ENCODE assay signal across 3 worm cellular contexts in the genomic region with DNA sequence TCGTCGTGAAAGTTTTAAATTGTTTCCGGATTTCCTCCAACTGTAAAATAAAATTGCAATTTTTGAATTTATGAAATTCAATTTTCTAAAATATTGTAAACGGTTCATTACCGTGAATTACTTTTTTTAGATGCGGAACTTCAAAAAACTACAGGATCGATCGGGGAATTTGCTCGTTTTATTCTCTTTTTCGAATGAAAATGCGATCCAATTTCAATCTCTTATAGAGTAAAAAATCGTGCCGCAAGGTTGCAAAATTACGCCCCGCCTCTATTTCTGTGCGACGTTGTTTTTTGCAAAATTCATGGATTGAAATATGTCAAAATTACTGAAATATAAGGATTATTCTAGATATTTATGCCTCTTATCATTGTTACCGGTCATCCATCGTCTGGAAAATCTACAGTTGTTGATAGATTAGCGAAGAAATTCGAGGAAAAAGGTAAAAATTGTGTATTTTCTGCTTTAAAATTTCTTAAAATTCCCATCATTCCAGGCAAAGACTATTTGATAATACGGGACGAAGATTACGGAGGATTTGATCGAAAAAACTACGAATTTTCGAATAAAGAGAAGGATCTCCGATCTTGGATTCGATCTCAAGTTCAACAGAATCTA.
TF ChIP-seq lines count a peak whose summit lies in the region.

Gene Y57G11C.43 (plus strand): TSS at position 224 of the 618 bp plus-strand sequence.

TF ChIP-seq in whole organism, L3 larva, 47 proteins besides CTCF, POLR2A, EP300 and RAD21:
- TF ChIP-seq aly-2 (tag; optimal IDR thresholded peaks at IDR 0.05; lab: Kevin White, UChicago) (no peak), ama-1 (optimal IDR thresholded peaks at IDR 0.05; lab: Kevin White, UChicago) (peak; percentile 43)
TF ChIP-seq in whole organism, L3 larva: peak in this region for 1.

TF ChIP-seq in whole organism, L4 larva, 104 proteins besides CTCF, POLR2A, EP300 and RAD21:
- no peak for TF ChIP-seq daf-16 (GFP tag; optimal IDR thresholded peaks at IDR 0.05; lab: Kevin White, UChicago)
- no peak for TF ChIP-seq daf-16 (tag; optimal IDR thresholded peaks at IDR 0.05; lab: Kevin White, UChicago)
- no peak for TF ChIP-seq Y48G9A.11 (GFP tag; IDR thresholded peaks at IDR 0.05; lab: Robert Waterston, UW)
- TF ChIP-seq snpc-4 (tag; optimal IDR thresholded peaks at IDR 0.05; lab: Kevin White, UChicago) = no peak
- TF ChIP-seq ceh-20 (GFP tag; IDR thresholded peaks at IDR 0.05; lab: Robert Waterston, UW) = no peak
- TF ChIP-seq mes-2 (tag; optimal IDR thresholded peaks at IDR 0.05; lab: Kevin White, UChicago; ENCODE audit: poor library complexity, severe bottlenecking) = peak; percentile 27
- TF ChIP-seq nhr-41 (GFP tag; IDR thresholded peaks at IDR 0.05; lab: Robert Waterston, UW) = no peak
- TF ChIP-seq F44E2.7 (GFP tag; IDR thresholded peaks at IDR 0.05; lab: Robert Waterston, UW) = no peak
- no peak for TF ChIP-seq set-16 (GFP tag; IDR thresholded peaks at IDR 0.05; lab: Robert Waterston, UW)
- peak; percentile 7 for TF ChIP-seq ama-1 (optimal IDR thresholded peaks at IDR 0.05; lab: Kevin White, UChicago)
- TF ChIP-seq vab-7 (GFP tag; IDR thresholded peaks at IDR 0.05; lab: Robert Waterston, UW) = no peak
- TF ChIP-seq aha-1 (tag; lab: Kevin White, UChicago) = peak; percentile 66
- no peak for TF ChIP-seq zip-2 (tag; optimal IDR thresholded peaks at IDR 0.05; lab: Kevin White, UChicago)
- TF ChIP-seq lin-38 (GFP tag; IDR thresholded peaks at IDR 0.05; lab: Robert Waterston, UW) = peak; percentile 66
- TF ChIP-seq mxl-2 (GFP tag; conservative IDR thresholded peaks at IDR 0.05; lab: Robert Waterston, UW) = no peak
- no peak for TF ChIP-seq lin-39 (tag; optimal IDR thresholded peaks at IDR 0.05; lab: Kevin White, UChicago)
- TF ChIP-seq dve-1 (tag; optimal IDR thresholded peaks at IDR 0.05; lab: Kevin White, UChicago; ENCODE audit: insufficient read depth) = peak; percentile 14
- TF ChIP-seq zfp-2 (tag; optimal IDR thresholded peaks at IDR 0.05; lab: Kevin White, UChicago) = no peak
- TF ChIP-seq snpc-1.2 (GFP tag; IDR thresholded peaks at IDR 0.05; lab: Robert Waterston, UW) = peak; percentile 83
- no peak for TF ChIP-seq arid-1 (GFP tag; conservative IDR thresholded peaks at IDR 0.05; lab: Robert Waterston, UW)
- TF ChIP-seq pha-4 (GFP tag; IDR thresholded peaks at IDR 0.05; lab: Robert Waterston, UW) = peak; percentile 21; the same call in 1 of the 2 replicates
- TF ChIP-seq pha-4 (tag; optimal IDR thresholded peaks at IDR 0.05; lab: Kevin White, UChicago) = no peak
- no peak for TF ChIP-seq F37D6.2 (tag; optimal IDR thresholded peaks at IDR 0.05; lab: Kevin White, UChicago)
- no peak for TF ChIP-seq fkh-10 (GFP tag; optimal IDR thresholded peaks at IDR 0.05; lab: Kevin White, UChicago)
- TF ChIP-seq ceh-32 (tag; optimal IDR thresholded peaks at IDR 0.05; lab: Kevin White, UChicago; ENCODE audit: poor library complexity) = no peak

TF ChIP-seq in whole organism, young adult, 124 proteins besides CTCF, POLR2A, EP300 and RAD21:
- TF ChIP-seq lin-54 (GFP tag; optimal IDR thresholded peaks at IDR 0.05; lab: Kevin White, UChicago) = peak; percentile 21
- no peak for TF ChIP-seq lin-40 (tag; optimal IDR thresholded peaks at IDR 0.05; lab: Kevin White, UChicago)
- peak; percentile 6 for TF ChIP-seq snpc-3.4 (tag; optimal IDR thresholded peaks at IDR 0.05; lab: Kevin White, UChicago)
- TF ChIP-seq snpc-1.3 (tag; optimal IDR thresholded peaks at IDR 0.05; lab: Kevin White, UChicago; ENCODE audit: insufficient read depth) = peak; percentile 51
- 0 out of 2 replicates have a peak, but pooled peaks have one; percentile 23 for TF ChIP-seq hsf-1 (GFP tag; IDR thresholded peaks at IDR 0.05; lab: Robert Waterston, UW)
- 0 out of 2 replicates have a peak, but pooled peaks have one; percentile 31 for TF ChIP-seq B0336.3 (GFP tag; IDR thresholded peaks at IDR 0.05; lab: Robert Waterston, UW)
- TF ChIP-seq nfyb-1 (GFP tag; IDR thresholded peaks at IDR 0.05; lab: Robert Waterston, UW) = 0 out of 2 replicates have a peak, but pooled peaks have one; percentile 25
- TF ChIP-seq athp-1 (tag; optimal IDR thresholded peaks at IDR 0.05; lab: Kevin White, UChicago) = peak; percentile 34
- TF ChIP-seq D2030.7 (GFP tag; IDR thresholded peaks at IDR 0.05; lab: Robert Waterston, UW) = 0 out of 2 replicates have a peak, but pooled peaks have one; percentile 31
- peak; percentile 16 for TF ChIP-seq xnd-1 (tag; optimal IDR thresholded peaks at IDR 0.05; lab: Kevin White, UChicago)
- no peak for TF ChIP-seq mel-28 (tag; optimal IDR thresholded peaks at IDR 0.05; lab: Kevin White, UChicago; ENCODE audit: borderline replicate concordance)
- peak; percentile 55 for TF ChIP-seq ekl-4 (GFP tag; IDR thresholded peaks at IDR 0.05; lab: Robert Waterston, UW)
- TF ChIP-seq madf-10 (tag; optimal IDR thresholded peaks at IDR 0.05; lab: Kevin White, UChicago) = no peak
- peak; percentile 59; the same call in 1 of the 2 replicates for TF ChIP-seq Y53G8AR.9 (GFP tag; conservative IDR thresholded peaks at IDR 0.05; lab: Robert Waterston, UW)
- no peak for TF ChIP-seq tbx-9 (tag; optimal IDR thresholded peaks at IDR 0.05; lab: Kevin White, UChicago; ENCODE audit: borderline replicate concordance)
- peak; percentile 56 for TF ChIP-seq madf-6 (GFP tag; IDR thresholded peaks at IDR 0.05; lab: Robert Waterston, UW)
- no peak for TF ChIP-seq nfya-2 (GFP tag; IDR thresholded peaks at IDR 0.05; lab: Robert Waterston, UW)
- no peak for TF ChIP-seq bed-2 (GFP tag; IDR thresholded peaks at IDR 0.05; lab: Robert Waterston, UW)
- TF ChIP-seq attf-5 (GFP tag; optimal IDR thresholded peaks at IDR 0.05; lab: Kevin White, UChicago) = no peak
- TF ChIP-seq rpc-1 (optimal IDR thresholded peaks at IDR 0.05; lab: Kevin White, UChicago) = no peak
- TF ChIP-seq rpc-1 (tag; optimal IDR thresholded peaks at IDR 0.05; lab: Kevin White, UChicago) = no peak
- TF ChIP-seq F22D6.2 (tag; optimal IDR thresholded peaks at IDR 0.05; lab: Kevin White, UChicago) = no peak
- TF ChIP-seq snpc-4 (GFP tag; optimal IDR thresholded peaks at IDR 0.05; lab: Kevin White, UChicago) = no peak
- peak in 3 of 4 experiments; percentile 25 to 92 (median 76) for TF ChIP-seq snpc-4 (tag; optimal IDR thresholded peaks at IDR 0.05; lab: Kevin White, UChicago)
- TF ChIP-seq pbrm-1 (GFP tag; IDR thresholded peaks at IDR 0.05; lab: Robert Waterston, UW) = 0 out of 2 replicates have a peak, but pooled peaks have one; percentile 16
- no peak for TF ChIP-seq egl-44 (GFP tag; IDR thresholded peaks at IDR 0.05; lab: Robert Waterston, UW)
- peak; percentile 26 for TF ChIP-seq tbp1 (GFP tag; optimal IDR thresholded peaks at IDR 0.05; lab: Kevin White, UChicago)
- no peak for TF ChIP-seq cebp-1 (GFP tag; IDR thresholded peaks at IDR 0.05; lab: Robert Waterston, UW)
- peak; percentile 21 for TF ChIP-seq cebp-1 (tag; optimal IDR thresholded peaks at IDR 0.05; lab: Kevin White, UChicago)
- TF ChIP-seq dox-1 (GFP tag; IDR thresholded peaks at IDR 0.05; lab: Robert Waterston, UW) = no peak
- no peak for TF ChIP-seq B0019.2 (GFP tag; conservative IDR thresholded peaks at IDR 0.05; lab: Robert Waterston, UW)
- TF ChIP-seq tlf-1 (GFP tag; optimal IDR thresholded peaks at IDR 0.05; lab: Kevin White, UChicago) = peak; percentile 22
- peak; percentile 28 for TF ChIP-seq unc-130 (GFP tag; optimal IDR thresholded peaks at IDR 0.05; lab: Kevin White, UChicago)
- TF ChIP-seq lsl-1 (GFP tag; optimal IDR thresholded peaks at IDR 0.05; lab: Kevin White, UChicago) = peak; percentile 2
- peak; percentile 27; the same call in 1 of the 2 replicates for TF ChIP-seq hmg-1.2 (GFP tag; IDR thresholded peaks at IDR 0.05; lab: Robert Waterston, UW)
- TF ChIP-seq ets-4 (GFP tag; optimal IDR thresholded peaks at IDR 0.05; lab: Kevin White, UChicago) = no peak
- no peak for TF ChIP-seq F33H1.4 (GFP tag; IDR thresholded peaks at IDR 0.05; lab: Robert Waterston, UW)
- TF ChIP-seq ceh-79 (tag; optimal IDR thresholded peaks at IDR 0.05; lab: Kevin White, UChicago) = no peak
- TF ChIP-seq attf-6 (GFP tag; IDR thresholded peaks at IDR 0.05; lab: Robert Waterston, UW) = peak; percentile 95
- TF ChIP-seq ama-1 (optimal IDR thresholded peaks at IDR 0.05; lab: Kevin White, UChicago) = no peak
- peak; percentile 11 to 37 for TF ChIP-seq ama-1 (GFP tag; optimal IDR thresholded peaks at IDR 0.05; lab: Kevin White, UChicago)
